Fruit fly (Drosophila melanogaster): Measurements from ENCODE around the gene CG12541.

CG12541 gene

DNA sequence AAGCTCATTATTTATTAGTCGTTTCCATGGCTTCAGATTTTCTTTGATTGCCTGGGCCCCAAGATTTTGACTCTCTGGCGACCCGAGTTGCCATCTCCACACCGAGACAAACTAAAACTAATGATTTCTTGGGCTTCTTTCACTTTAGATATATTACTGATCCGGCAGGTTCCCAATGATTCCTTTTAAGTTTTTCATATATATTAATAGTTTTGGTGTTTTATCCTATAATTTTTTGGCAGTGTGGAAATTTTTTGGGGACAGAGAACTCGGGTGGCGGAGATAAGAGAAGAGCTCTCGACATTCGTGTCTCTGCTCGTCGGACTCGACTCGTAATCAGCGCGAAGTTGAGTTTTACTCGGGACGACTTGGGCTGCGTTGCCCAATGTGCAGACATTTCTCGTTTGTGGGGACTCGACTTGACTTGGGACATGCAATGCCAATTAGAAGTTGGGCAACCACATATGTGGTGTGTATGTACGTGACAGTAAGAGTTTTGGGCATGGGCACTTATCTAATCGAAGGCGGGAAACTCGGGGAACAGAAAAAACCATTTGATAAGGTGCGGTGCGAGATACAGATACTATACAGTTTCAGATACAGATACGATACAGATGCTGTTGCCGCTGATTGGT lies 64.6 kb downstream of the CG12541 start (continued):
- TF ChIP-seq CG5245 (GFP tag; optimal IDR thresholded peaks at IDR 0.05) = no peak
- no peak for TF ChIP-seq chif (GFP tag; optimal IDR thresholded peaks at IDR 0.05)
- peak; percentile 73 for TF ChIP-seq CG18262 (tag; optimal IDR thresholded peaks at IDR 0.05)
- TF ChIP-seq hb (GFP tag; IDR thresholded peaks at IDR 0.05; ENCODE audit: partially characterized antibody) = no peak
- TF ChIP-seq CG5180 (GFP tag; optimal IDR thresholded peaks at IDR 0.05) = peak; percentile 37
- peak; percentile 48 for TF ChIP-seq CG4424 (GFP tag; optimal IDR thresholded peaks at IDR 0.05)
- TF ChIP-seq Sry-β (GFP tag; optimal IDR thresholded peaks at IDR 0.05) = no peak
- TF ChIP-seq zen2 (GFP tag; IDR thresholded peaks at IDR 0.05; ENCODE audit: partially characterized antibody) = no peak
- TF ChIP-seq Rx (GFP tag; IDR thresholded peaks at IDR 0.05) = no peak
- TF ChIP-seq CG12299 (tag; optimal IDR thresholded peaks at IDR 0.05) = peak; percentile 36
- TF ChIP-seq CG1529 (GFP tag; optimal IDR thresholded peaks at IDR 0.05) = peak; percentile 34
- TF ChIP-seq CG13894 (tag; optimal IDR thresholded peaks at IDR 0.05) = peak; percentile 44
- no peak for TF ChIP-seq gcm (GFP tag; optimal IDR thresholded peaks at IDR 0.05)
- peak; percentile 3 for TF ChIP-seq CG11504 (tag; optimal IDR thresholded peaks at IDR 0.05)
- no peak for TF ChIP-seq CG11398 (GFP tag; optimal IDR thresholded peaks at IDR 0.05)
- peak; percentile 12 for TF ChIP-seq CG16863 (GFP tag; optimal IDR thresholded peaks at IDR 0.05)
- TF ChIP-seq CG7357 (GFP tag; IDR thresholded peaks at IDR 0.05) = 0 out of 3 replicates have a peak, but pooled peaks have one; percentile 39
- no peak for TF ChIP-seq Eip74EF (GFP tag; optimal IDR thresholded peaks at IDR 0.05)
- TF ChIP-seq Xbp1 (GFP tag; optimal IDR thresholded peaks at IDR 0.05) = peak; percentile 32
- peak; percentile 53 for TF ChIP-seq CG30403 (GFP tag; optimal IDR thresholded peaks at IDR 0.05)
- no peak for TF ChIP-seq wek (GFP tag; optimal IDR thresholded peaks at IDR 0.05)
- TF ChIP-seq dm (GFP tag; optimal IDR thresholded peaks at IDR 0.05) = no peak
- TF ChIP-seq B-H2 (GFP tag; optimal IDR thresholded peaks at IDR 0.05) = no peak
- peak; percentile 64; the same call in 1 of the 4 replicates for TF ChIP-seq chinmo (GFP tag; IDR thresholded peaks at IDR 0.05; ENCODE audit: partially characterized antibody)
- TF ChIP-seq sr (GFP tag; IDR thresholded peaks at IDR 0.05) = no peak
- TF ChIP-seq HmgZ (tag; optimal IDR thresholded peaks at IDR 0.05) = no peak
- no peak for TF ChIP-seq sug (tag; optimal IDR thresholded peaks at IDR 0.05)
- TF ChIP-seq eve (GFP tag; optimal IDR thresholded peaks at IDR 0.05) = peak in 1 of 2 experiments; percentile 42
- TF ChIP-seq CG12155 (GFP tag; optimal IDR thresholded peaks at IDR 0.05) = no peak
- no peak for TF ChIP-seq odd (GFP tag; optimal IDR thresholded peaks at IDR 0.05)
- TF ChIP-seq hth (optimal IDR thresholded peaks at IDR 0.05) = no peak
- peak; percentile 40 for TF ChIP-seq fd96Cb (tag; optimal IDR thresholded peaks at IDR 0.05)
- peak; percentile 58 for TF ChIP-seq tap (tag; optimal IDR thresholded peaks at IDR 0.05)
- peak; percentile 28 for TF ChIP-seq ind (GFP tag; optimal IDR thresholded peaks at IDR 0.05)
- no peak for TF ChIP-seq stwl (tag; optimal IDR thresholded peaks at IDR 0.05)
- TF ChIP-seq prd (optimal IDR thresholded peaks at IDR 0.05) = no peak
- peak; percentile 56 for TF ChIP-seq prd (GFP tag; IDR thresholded peaks at IDR 0.05)
- peak; percentile 17 for TF ChIP-seq Hand (GFP tag; optimal IDR thresholded peaks at IDR 0.05)
- peak; percentile 33 for TF ChIP-seq CG9817 (tag; optimal IDR thresholded peaks at IDR 0.05)
- TF ChIP-seq ase (GFP tag; IDR thresholded peaks at IDR 0.05) = 0 out of 3 replicates have a peak, but pooled peaks have one; percentile 23
- 0 out of 2 replicates have a peak, but pooled peaks have one; percentile 49 for TF ChIP-seq sob (GFP tag; IDR thresholded peaks at IDR 0.05)
- TF ChIP-seq CG7556 (GFP tag; optimal IDR thresholded peaks at IDR 0.05) = peak; percentile 62
- TF ChIP-seq E2f1 (GFP tag; IDR thresholded peaks at IDR 0.05) = peak; percentile 50; the same call in 1 of the 2 replicates
- TF ChIP-seq CG2875 (GFP tag; optimal IDR thresholded peaks at IDR 0.05) = no peak
- TF ChIP-seq CrebB (tag; optimal IDR thresholded peaks at IDR 0.05) = no peak
- no peak for TF ChIP-seq C15 (GFP tag; IDR thresholded peaks at IDR 0.05)
- no peak for TF ChIP-seq wdn (GFP tag; IDR thresholded peaks at IDR 0.05)
- peak; percentile 36; the same call in 1 of the 2 replicates for TF ChIP-seq NFAT (GFP tag; IDR thresholded peaks at IDR 0.05)
- no peak for TF ChIP-seq kay (GFP tag; optimal IDR thresholded peaks at IDR 0.05)
- TF ChIP-seq HmgD (GFP tag; optimal IDR thresholded peaks at IDR 0.05) = no peak

Measured in whole organism, embryonic.